Worm (Caenorhabditis elegans) whole organism, early embryonic: ENCODE results near the gene F08F3.6.

Source experiments
- aly-1 ChIP-seq: sonication (generic microtip); optimal IDR thresholded peaks from 2 replicates; lab custom pipeline; 2016; ENCODE audit warnings: missing genetic modification characterization, missing compliant biosample characterization
- flt-1 ChIP-seq: fragments of 200-800 bp; sonication (Bioruptor generic); IDR thresholded peaks from 2 replicates; pipeline ENCODE4 v1.3.6; 2022; ENCODE audit warnings: missing genetic modification characterization, missing compliant biosample characterization
- tbx-11 ChIP-seq: fragments of 200-800 bp; sonication (Bioruptor generic); IDR thresholded peaks from 2 replicates; pipeline ENCODE4 v1.3.6; 2022; ENCODE audit warnings: missing genetic modification characterization, missing compliant biosample characterization

F08F3.6 gene

DNA sequence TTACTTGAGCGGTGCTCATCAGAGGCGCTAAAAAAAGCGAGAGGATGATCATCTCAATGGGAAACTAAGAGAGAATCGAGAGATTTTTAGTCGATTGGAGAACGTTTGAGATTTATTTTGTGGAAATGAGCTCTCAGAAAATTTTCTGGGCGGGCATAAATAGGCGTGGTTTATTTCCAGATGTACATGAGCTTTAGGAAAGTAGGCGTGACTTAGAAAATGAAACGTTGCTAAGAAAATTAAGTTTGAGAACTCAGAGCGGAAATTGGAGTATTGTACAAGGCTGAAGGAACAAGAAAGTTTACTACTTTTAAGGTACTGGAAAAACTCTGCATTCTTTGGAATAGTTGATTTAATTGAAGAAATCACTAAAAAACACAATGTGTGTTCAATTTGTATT lies 51.1 kb downstream of the F08F3.6 start, which contains the start of gene T09D3.9:
TSS of gene T09D3.9 (minus strand) at position 101 of the 400 bp plus-strand sequence.
- TF ChIP-seq tbx-11 (GFP tag; lab: Robert Waterston, UW) (no peak), flt-1 (GFP tag; lab: Robert Waterston, UW) (no peak), aly-1 (tag; lab: Kevin White, UChicago) (no peak)
